Fruit fly (Drosophila melanogaster) whole organism, embryonic: ENCODE data around the gene CG32137.

Experiments used
- Antp ChIP-seq: fragments of 200-800 bp; sonication (Bioruptor generic); optimal IDR thresholded peaks from 3 replicates; lab custom pipeline; 2016; ENCODE audit warnings: missing biosample characterization, missing genetic modification characterization
- Asciz ChIP-seq: fragments of 200-800 bp; sonication (Bioruptor generic); optimal IDR thresholded peaks from 2 replicates; lab custom pipeline; 2017; ENCODE audit warnings: missing biosample characterization, mild to moderate bottlenecking, missing genetic modification characterization, missing genetic modification reagents
- Bgb ChIP-seq: fragments of 200-800 bp; sonication (Bioruptor generic); IDR thresholded peaks from 2 replicates; pipeline ENCODE4 v1.3.6; 2022; ENCODE audit warnings: missing biosample characterization, missing genetic modification characterization; ENCODE audit not compliant: partially characterized antibody
- BtbVII ChIP-seq: fragments of 200-800 bp; sonication (Bioruptor generic); optimal IDR thresholded peaks from 3 replicates; lab custom pipeline; 2017; ENCODE audit warnings: missing biosample characterization, mild to moderate bottlenecking, missing genetic modification characterization
- CG10366 ChIP-seq: fragments of 200-800 bp; sonication (Bioruptor generic); IDR thresholded peaks from 2 replicates; pipeline ENCODE4 v1.3.6; 2022; ENCODE audit warnings: missing biosample characterization, missing genetic modification characterization
- CG10654 ChIP-seq: fragments of 200-800 bp; sonication (Bioruptor generic); optimal IDR thresholded peaks from 2 replicates; lab custom pipeline; 2016; ENCODE audit warnings: missing biosample characterization, missing genetic modification characterization
- CG10979 ChIP-seq: fragments of 200-800 bp; sonication (Bioruptor generic); optimal IDR thresholded peaks from 2 replicates; lab custom pipeline; 2018; ENCODE audit warnings: missing biosample characterization, mild to moderate bottlenecking, missing genetic modification characterization, moderate library complexity
- CG11504 ChIP-seq: fragments of 200-800 bp; sonication (Bioruptor generic); optimal IDR thresholded peaks from 3 replicates; lab custom pipeline; 2019; ENCODE audit warnings: missing biosample characterization, mild to moderate bottlenecking, missing genetic modification characterization, moderate library complexity
- CG11695 ChIP-seq: fragments of 200-800 bp; sonication (Bioruptor generic); IDR thresholded peaks from 3 replicates; pipeline ENCODE4 v1.3.6; 2022; ENCODE audit warnings: missing biosample characterization, missing genetic modification characterization
- CG14860 ChIP-seq: fragments of 200-800 bp; sonication (Bioruptor generic); IDR thresholded peaks from 3 replicates; pipeline ENCODE4 v1.3.6; 2022; ENCODE audit warnings: missing biosample characterization, missing genetic modification characterization; ENCODE audit not compliant: partially characterized antibody
- CG1603 ChIP-seq: fragments of 200-800 bp; sonication (Bioruptor generic); optimal IDR thresholded peaks from 2 replicates; lab custom pipeline; 2019; ENCODE audit warnings: missing biosample characterization, mild to moderate bottlenecking, missing genetic modification characterization, moderate library complexity
- CG17359 ChIP-seq: fragments of 200-800 bp; sonication (Bioruptor generic); optimal IDR thresholded peaks from 3 replicates; lab custom pipeline; 2018; ENCODE audit warnings: missing biosample characterization, mild to moderate bottlenecking, missing genetic modification characterization, moderate library complexity
- CG18764 ChIP-seq: fragments of 200-800 bp; sonication (Bioruptor generic); optimal IDR thresholded peaks from 3 replicates; lab custom pipeline; 2016; ENCODE audit warnings: missing biosample characterization, missing genetic modification characterization
- CG4424 ChIP-seq: fragments of 200-800 bp; sonication (Bioruptor generic); optimal IDR thresholded peaks from 3 replicates; lab custom pipeline; 2016; ENCODE audit warnings: missing biosample characterization, missing genetic modification characterization
- CG4617 ChIP-seq: fragments of 200-800 bp; sonication (Bioruptor generic); optimal IDR thresholded peaks from 3 replicates; lab custom pipeline; 2016; ENCODE audit warnings: missing biosample characterization, missing genetic modification characterization, borderline replicate concordance
- CG4730 ChIP-seq: fragments of 200-800 bp; sonication (Bioruptor generic); IDR thresholded peaks from 2 replicates; pipeline ENCODE4 v1.3.6; 2022; ENCODE audit warnings: missing biosample characterization, missing genetic modification characterization
- CG4820 ChIP-seq: fragments of 200-800 bp; sonication (Bioruptor generic); optimal IDR thresholded peaks from 3 replicates; lab custom pipeline; 2016; ENCODE audit warnings: missing biosample characterization, missing genetic modification characterization
- CG4854 ChIP-seq: fragments of 200-800 bp; sonication (Bioruptor generic); optimal IDR thresholded peaks from 2 replicates; lab custom pipeline; 2016; ENCODE audit warnings: missing biosample characterization, missing genetic modification characterization, inconsistent platforms
- CG5180 ChIP-seq: fragments of 200-800 bp; sonication (Bioruptor generic); optimal IDR thresholded peaks from 3 replicates; lab custom pipeline; 2017; ENCODE audit warnings: missing biosample characterization, missing genetic modification characterization, mild to moderate bottlenecking, moderate library complexity, missing genetic modification reagents
- CG6689 ChIP-seq: fragments of 200-800 bp; sonication (Bioruptor generic); IDR thresholded peaks from 2 replicates; pipeline ENCODE4 v1.3.6; 2022; ENCODE audit warnings: missing biosample characterization, missing genetic modification characterization
- CG7839 ChIP-seq: fragments of 200-800 bp; sonication (Bioruptor generic); optimal IDR thresholded peaks from 3 replicates; lab custom pipeline; 2018; ENCODE audit warnings: missing biosample characterization, mild to moderate bottlenecking, missing genetic modification characterization, moderate library complexity
- CG8359 ChIP-seq: fragments of 200-800 bp; sonication (Bioruptor generic); optimal IDR thresholded peaks from 2 replicates; lab custom pipeline; 2017; ENCODE audit warnings: missing biosample characterization, mild to moderate bottlenecking, missing genetic modification characterization, borderline replicate concordance
- CG8388 ChIP-seq: fragments of 200-800 bp; sonication (Bioruptor generic); optimal IDR thresholded peaks from 2 replicates; lab custom pipeline; 2019; ENCODE audit warnings: missing biosample characterization, mild to moderate bottlenecking, missing genetic modification characterization, moderate library complexity
- Dek ChIP-seq: fragments of 200-800 bp; sonication (Bioruptor generic); optimal IDR thresholded peaks from 3 replicates; lab custom pipeline; 2019; ENCODE audit warnings: missing biosample characterization, mild to moderate bottlenecking, missing genetic modification characterization, moderate library complexity
- Ets65A ChIP-seq: fragments of 200-800 bp; sonication (Bioruptor generic); peaks from one replicate; lab custom pipeline; 2016; ENCODE audit warnings: missing biosample characterization, missing genetic modification characterization
- HLH3B ChIP-seq: fragments of 200-800 bp; sonication (Bioruptor generic); IDR thresholded peaks from 2 replicates; pipeline ENCODE4 v1.3.6; 2022; ENCODE audit warnings: missing biosample characterization, missing genetic modification characterization
- Kr ChIP-seq: fragments of 200-800 bp; sonication (Bioruptor generic); optimal IDR thresholded peaks from 2 replicates; lab custom pipeline; 2017; ENCODE audit warnings: missing biosample characterization, mild to moderate bottlenecking, missing genetic modification characterization
- Sox102F ChIP-seq: fragments of 200-800 bp; sonication (Bioruptor generic); optimal IDR thresholded peaks from 2 replicates; lab custom pipeline; 2018; ENCODE audit warnings: missing biosample characterization, mild to moderate bottlenecking, missing genetic modification characterization, moderate library complexity
- Xrp1 ChIP-seq: fragments of 200-800 bp; sonication (Bioruptor generic); IDR thresholded peaks from 2 replicates; pipeline ENCODE4 v1.3.6; 2022; ENCODE audit warnings: missing biosample characterization, missing genetic modification characterization
- bsh ChIP-seq, 2 experiments: fragments of 200-800 bp; sonication (Bioruptor generic); optimal IDR thresholded peaks; 2 replicates each; lab custom pipeline; 2017 to 2018; ENCODE audit warnings: mild to moderate bottlenecking in 2 of 2, missing biosample characterization in 2 of 2, missing genetic modification characterization in 2 of 2, moderate library complexity in 1 of 2
- btn ChIP-seq: fragments of 200-800 bp; sonication (Bioruptor generic); optimal IDR thresholded peaks from 2 replicates; lab custom pipeline; 2016; ENCODE audit warnings: missing biosample characterization, missing genetic modification characterization
- dmrt11E ChIP-seq: fragments of 200-800 bp; sonication (Bioruptor generic); optimal IDR thresholded peaks from 3 replicates; lab custom pipeline; 2018; ENCODE audit warnings: missing biosample characterization, mild to moderate bottlenecking, missing genetic modification characterization, moderate library complexity
- fd96Cb ChIP-seq: fragments of 200-800 bp; sonication (Bioruptor generic); optimal IDR thresholded peaks from 2 replicates; lab custom pipeline; 2018; ENCODE audit warnings: missing biosample characterization, mild to moderate bottlenecking, missing genetic modification characterization, moderate library complexity
- gcm ChIP-seq: fragments of 200-800 bp; sonication (Bioruptor generic); optimal IDR thresholded peaks from 2 replicates; lab custom pipeline; 2019; ENCODE audit warnings: missing biosample characterization, mild to moderate bottlenecking, missing genetic modification characterization, moderate library complexity
- gem ChIP-seq: fragments of 200-800 bp; sonication (Bioruptor generic); optimal IDR thresholded peaks from 2 replicates; lab custom pipeline; 2019; ENCODE audit warnings: missing biosample characterization, mild to moderate bottlenecking, missing genetic modification characterization, moderate library complexity
- grn ChIP-seq: fragments of 200-800 bp; sonication (Bioruptor generic); optimal IDR thresholded peaks from 3 replicates; lab custom pipeline; 2017; ENCODE audit warnings: missing biosample characterization, missing genetic modification characterization
- jigr1 ChIP-seq: fragments of 200-800 bp; sonication (Bioruptor generic); IDR thresholded peaks from 3 replicates; pipeline ENCODE4 v1.3.6; 2022; ENCODE audit warnings: missing biosample characterization, missing genetic modification characterization
- ken ChIP-seq: fragments of 200-800 bp; sonication (Bioruptor generic); IDR thresholded peaks from 3 replicates; pipeline ENCODE4 v1.3.6; 2022; ENCODE audit warnings: missing biosample characterization, missing genetic modification characterization
- lab ChIP-seq: fragments of 200-800 bp; sonication (Bioruptor generic); optimal IDR thresholded peaks from 3 replicates; lab custom pipeline; 2017; ENCODE audit warnings: missing biosample characterization, missing genetic modification characterization, mild to moderate bottlenecking, moderate library complexity, missing genetic modification reagents
- lmd ChIP-seq: fragments of 200-800 bp; sonication (Bioruptor generic); IDR thresholded peaks from 2 replicates; pipeline ENCODE4 v1.3.6; 2022; ENCODE audit warnings: missing biosample characterization, missing genetic modification characterization
- nerfin-1 ChIP-seq: fragments of 200-800 bp; sonication (Bioruptor generic); optimal IDR thresholded peaks from 3 replicates; lab custom pipeline; 2019; ENCODE audit warnings: missing biosample characterization, mild to moderate bottlenecking, missing genetic modification characterization, moderate library complexity
- row ChIP-seq: fragments of 200-800 bp; sonication (Bioruptor generic); IDR thresholded peaks from 3 replicates; pipeline ENCODE4 v1.3.6; 2022; ENCODE audit warnings: missing biosample characterization, missing genetic modification characterization
- run ChIP-seq: fragments of 200-800 bp; sonication (Bioruptor generic); optimal IDR thresholded peaks from 3 replicates; lab custom pipeline; 2018; ENCODE audit warnings: missing biosample characterization, mild to moderate bottlenecking, missing genetic modification characterization
- sima ChIP-seq: fragments of 200-800 bp; sonication (Bioruptor generic); optimal IDR thresholded peaks from 2 replicates; lab custom pipeline; 2016; ENCODE audit warnings: missing biosample characterization, missing genetic modification characterization
- stc ChIP-seq: fragments of 200-800 bp; sonication (Bioruptor generic); IDR thresholded peaks from 2 replicates; pipeline ENCODE4 v1.3.6; 2022; ENCODE audit warnings: missing biosample characterization, missing genetic modification characterization
- stwl ChIP-seq: fragments of 200-800 bp; sonication (Bioruptor generic); optimal IDR thresholded peaks from 3 replicates; lab custom pipeline; 2018; ENCODE audit warnings: missing biosample characterization, mild to moderate bottlenecking, missing genetic modification characterization, moderate library complexity
- twi ChIP-seq: fragments of 200-800 bp; optimal IDR thresholded peaks from 2 replicates; lab custom pipeline; 2019; ENCODE audit warnings: missing biosample characterization, mild to moderate bottlenecking, missing genetic modification characterization, moderate library complexity
- unpg ChIP-seq: fragments of 200-800 bp; sonication (Bioruptor generic); optimal IDR thresholded peaks from 3 replicates; lab custom pipeline; 2018; ENCODE audit warnings: missing biosample characterization, mild to moderate bottlenecking, missing genetic modification characterization, moderate library complexity

Gene CG32137

DNA sequence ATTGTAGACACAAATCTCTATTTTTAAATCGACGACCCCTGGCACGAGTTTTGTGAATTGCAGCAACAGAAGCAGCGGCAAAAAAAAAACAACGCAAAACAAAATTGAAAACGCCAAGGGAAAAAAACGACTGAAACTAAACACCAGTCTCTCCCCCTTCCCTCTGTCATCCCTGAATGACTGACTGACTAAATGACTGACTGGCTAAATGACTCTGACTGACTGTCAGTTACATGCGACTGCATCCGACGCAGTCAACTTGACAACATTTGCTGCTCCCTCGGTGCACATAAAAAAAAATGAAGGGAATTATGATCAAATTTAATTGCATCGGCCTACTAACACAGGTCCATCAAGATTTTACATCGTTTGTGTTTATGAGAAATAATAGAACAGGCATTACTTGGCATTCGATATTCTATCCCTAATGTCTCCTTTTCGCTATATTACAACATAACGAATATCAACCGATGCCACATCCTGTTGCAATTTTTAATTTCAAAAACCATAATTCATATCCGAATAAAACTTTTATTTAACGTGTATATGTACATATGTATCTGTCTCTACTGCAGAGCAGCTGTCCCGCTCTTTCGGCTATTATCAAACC, 21.4 kb upstream of the CG32137 start (continued):
- TF ChIP-seq CG4820 (no peak), gcm (GFP tag; lab: Kevin White, UChicago) (peak; percentile 18), CG17359 (peak; percentile 52), CG10979 (tag; lab: Kevin White, UChicago) (peak; percentile 26), fd96Cb (peak; percentile 62), CG10654 (GFP tag; lab: Kevin White, UChicago) (peak; percentile 2), Kr (GFP tag; lab: Kevin White, UChicago) (no peak), lmd (0 out of 2 replicates have a peak, but pooled peaks have one; percentile 19), row (GFP tag; lab: Robert Waterston, UW) (0 out of 3 replicates have a peak, but pooled peaks have one; percentile 25), bsh (GFP tag; optimal IDR thresholded peaks at IDR 0.05; lab: Kevin White, UChicago) (peak; percentile 14 to 50), CG14860 (no peak), Bgb (GFP tag; lab: Robert Waterston, UW) (no peak), sima (GFP tag; lab: Kevin White, UChicago) (no peak), stc (GFP tag; lab: Robert Waterston, UW) (peak; percentile 59), lab (GFP tag; lab: Kevin White, UChicago) (peak; percentile 4), Antp (GFP tag; lab: Kevin White, UChicago) (peak; percentile 46), btn (peak; percentile 2), twi (no peak), CG6689 (GFP tag; lab: Robert Waterston, UW) (peak; percentile 38; the same call in 1 of the 2 replicates), run (peak; percentile 18), jigr1 (GFP tag; lab: Robert Waterston, UW) (0 out of 3 replicates have a peak, but pooled peaks have one; percentile 28), stwl (tag; lab: Kevin White, UChicago) (no peak), Dek (peak; percentile 11), CG4854 (GFP tag; lab: Kevin White, UChicago) (no peak), CG4730 (GFP tag; lab: Robert Waterston, UW) (0 out of 2 replicates have a peak, but pooled peaks have one; percentile 9), gem (tag; lab: Kevin White, UChicago) (peak; percentile 67), Sox102F (GFP tag; lab: Kevin White, UChicago) (peak; percentile 62), CG11504 (tag; lab: Kevin White, UChicago) (peak; percentile 77), Xrp1 (peak; percentile 53; the same call in 1 of the 2 replicates), BtbVII (GFP tag; lab: Kevin White, UChicago) (no peak), CG5180 (peak; percentile 57), grn (no peak), CG11695 (GFP tag; lab: Robert Waterston, UW) (0 out of 3 replicates have a peak, but pooled peaks have one; percentile 8), CG4617 (GFP tag; lab: Kevin White, UChicago) (peak; percentile 2), HLH3B (GFP tag; lab: Robert Waterston, UW) (peak; percentile 44), unpg (GFP tag; lab: Kevin White, UChicago) (peak; percentile 40), CG18764 (GFP tag; lab: Kevin White, UChicago) (no peak), Ets65A (peak; percentile 31), CG10366 (no peak), CG4424 (GFP tag; lab: Kevin White, UChicago) (peak; percentile 32), CG7839 (tag; lab: Kevin White, UChicago) (peak; percentile 47), CG1603 (tag; lab: Kevin White, UChicago) (peak; percentile 52), CG8359 (GFP tag; lab: Kevin White, UChicago) (no peak), CG8388 (GFP tag; lab: Kevin White, UChicago) (peak; percentile 43), dmrt11E (tag; lab: Kevin White, UChicago) (peak; percentile 9), nerfin-1 (tag; lab: Kevin White, UChicago) (peak; percentile 22), Asciz (GFP tag; lab: Kevin White, UChicago) (peak; percentile 57), ken (0 out of 3 replicates have a peak, but pooled peaks have one; percentile 5)
